Fruit fly (Drosophila melanogaster) whole organism, embryonic: ENCODE data around the gene Wwox.

Experiments used
- Atf6 ChIP-seq: fragments of 200-800 bp; sonication (Bioruptor generic); IDR thresholded peaks from 2 replicates; pipeline ENCODE4 v1.3.6; 2022; ENCODE audit warnings: missing biosample characterization, missing genetic modification characterization
- CG10147 ChIP-seq: fragments of 200-800 bp; sonication (Bioruptor generic); optimal IDR thresholded peaks from 2 replicates; lab custom pipeline; 2019; ENCODE audit warnings: missing biosample characterization, mild to moderate bottlenecking, missing genetic modification characterization, moderate library complexity
- CG11093 ChIP-seq: fragments of 200-800 bp; sonication (Bioruptor generic); IDR thresholded peaks from 3 replicates; pipeline ENCODE4 v1.3.6; 2022; ENCODE audit warnings: missing biosample characterization, missing genetic modification characterization
- CG11247 ChIP-seq: fragments of 200-800 bp; sonication (Bioruptor generic); IDR thresholded peaks from 2 replicates; pipeline ENCODE4 v1.3.6; 2022; ENCODE audit warnings: missing biosample characterization, missing genetic modification characterization
- CG11560 ChIP-seq: fragments of 200-800 bp; sonication (Bioruptor generic); IDR thresholded peaks from 3 replicates; pipeline ENCODE4 v1.3.6; 2022; ENCODE audit warnings: missing biosample characterization, missing genetic modification characterization
- CG13287 ChIP-seq: fragments of 200-800 bp; sonication (Bioruptor generic); IDR thresholded peaks from 2 replicates; pipeline ENCODE4 v1.3.6; 2022; ENCODE audit warnings: missing biosample characterization, missing genetic modification characterization; ENCODE audit not compliant: partially characterized antibody
- CG14014 ChIP-seq: fragments of 200-800 bp; sonication (Bioruptor generic); IDR thresholded peaks from 2 replicates; pipeline ENCODE4 v1.3.6; 2022; ENCODE audit warnings: missing biosample characterization, missing genetic modification characterization
- CG1792 ChIP-seq: fragments of 200-800 bp; sonication (Bioruptor generic); optimal IDR thresholded peaks from 2 replicates; lab custom pipeline; 2016; ENCODE audit warnings: missing biosample characterization, missing genetic modification characterization
- CG18599 ChIP-seq: fragments of 200-800 bp; sonication (Bioruptor generic); optimal IDR thresholded peaks from 3 replicates; lab custom pipeline; 2017; ENCODE audit warnings: missing biosample characterization, missing genetic modification characterization, mild to moderate bottlenecking, moderate library complexity, missing genetic modification reagents
- CG2120 ChIP-seq: fragments of 200-800 bp; sonication (Bioruptor generic); optimal IDR thresholded peaks from 3 replicates; lab custom pipeline; 2016; ENCODE audit warnings: missing biosample characterization, missing genetic modification characterization
- CG2678 ChIP-seq: fragments of 200-800 bp; sonication (Bioruptor generic); optimal IDR thresholded peaks from 3 replicates; lab custom pipeline; 2019; ENCODE audit warnings: missing biosample characterization, mild to moderate bottlenecking, missing genetic modification characterization, moderate library complexity
- CG30403 ChIP-seq: fragments of 200-800 bp; sonication (Bioruptor generic); optimal IDR thresholded peaks from 3 replicates; lab custom pipeline; 2016; ENCODE audit warnings: missing biosample characterization, missing genetic modification characterization
- CG32532 ChIP-seq: fragments of 200-800 bp; sonication (Bioruptor generic); IDR thresholded peaks from 2 replicates; pipeline ENCODE4 v1.3.6; 2022; ENCODE audit warnings: missing biosample characterization, missing genetic modification characterization
- CG3281 ChIP-seq: fragments of 200-800 bp; sonication (Bioruptor generic); optimal IDR thresholded peaks from 3 replicates; lab custom pipeline; 2017; ENCODE audit warnings: missing biosample characterization, mild to moderate bottlenecking, missing genetic modification characterization
- CG33213 ChIP-seq: fragments of 200-800 bp; sonication (Bioruptor generic); optimal IDR thresholded peaks from 3 replicates; lab custom pipeline; 2016; ENCODE audit warnings: missing biosample characterization, missing genetic modification characterization
- CG4730 ChIP-seq: fragments of 200-800 bp; sonication (Bioruptor generic); IDR thresholded peaks from 2 replicates; pipeline ENCODE4 v1.3.6; 2022; ENCODE audit warnings: missing biosample characterization, missing genetic modification characterization
- CG6765 ChIP-seq: fragments of 200-800 bp; sonication (Bioruptor generic); optimal IDR thresholded peaks from 3 replicates; lab custom pipeline; 2017; ENCODE audit warnings: missing biosample characterization, mild to moderate bottlenecking, missing genetic modification characterization
- CG6791 ChIP-seq: fragments of 200-800 bp; sonication (Bioruptor generic); IDR thresholded peaks from 3 replicates; pipeline ENCODE4 v1.3.6; 2022; ENCODE audit warnings: missing biosample characterization, missing genetic modification characterization; ENCODE audit not compliant: partially characterized antibody
- CG7839 ChIP-seq: fragments of 200-800 bp; sonication (Bioruptor generic); optimal IDR thresholded peaks from 3 replicates; lab custom pipeline; 2018; ENCODE audit warnings: missing biosample characterization, mild to moderate bottlenecking, missing genetic modification characterization, moderate library complexity
- CG8359 ChIP-seq: fragments of 200-800 bp; sonication (Bioruptor generic); optimal IDR thresholded peaks from 2 replicates; lab custom pipeline; 2017; ENCODE audit warnings: missing biosample characterization, mild to moderate bottlenecking, missing genetic modification characterization, borderline replicate concordance
- CTCF ChIP-seq: fragments of 200-800 bp; sonication (Bioruptor generic); optimal IDR thresholded peaks from 2 replicates; lab custom pipeline; 2017; ENCODE audit warnings: missing biosample characterization, mild to moderate bottlenecking, missing genetic modification characterization, moderate library complexity
- Drgx ChIP-seq: fragments of 200-800 bp; sonication (Bioruptor generic); IDR thresholded peaks from 2 replicates; pipeline ENCODE4 v1.3.6; 2022; ENCODE audit warnings: missing biosample characterization, missing genetic modification characterization
- HHEX ChIP-seq: fragments of 200-800 bp; sonication (Bioruptor generic); optimal IDR thresholded peaks from 3 replicates; lab custom pipeline; 2017; ENCODE audit warnings: missing biosample characterization, mild to moderate bottlenecking, missing genetic modification characterization, missing genetic modification reagents
- Hr39 ChIP-seq: fragments of >200 bp; optimal IDR thresholded peaks from 2 replicates; lab custom pipeline; 2017
- Hsf ChIP-seq: fragments of 200-800 bp; sonication (Bioruptor generic); optimal IDR thresholded peaks from 3 replicates; lab custom pipeline; 2016; ENCODE audit warnings: missing biosample characterization, missing genetic modification characterization
- MBD-R2 ChIP-seq: fragments of 200-800 bp; sonication (Bioruptor generic); IDR thresholded peaks from 2 replicates; pipeline ENCODE4 v1.3.6; 2022; ENCODE audit warnings: missing biosample characterization, missing genetic modification characterization
- Med ChIP-seq: fragments of 200-800 bp; sonication (Bioruptor generic); peaks from one replicate; lab custom pipeline; 2016; ENCODE audit warnings: missing biosample characterization, missing genetic modification characterization, mild to moderate bottlenecking, inconsistent platforms, moderate library complexity
- NC2α ChIP-seq: fragments of 200-800 bp; sonication (Bioruptor generic); optimal IDR thresholded peaks from 2 replicates; lab custom pipeline; 2016; ENCODE audit warnings: missing biosample characterization, missing genetic modification characterization
- NFAT ChIP-seq: fragments of 200-800 bp; sonication (Bioruptor generic); IDR thresholded peaks from 2 replicates; pipeline ENCODE4 v1.3.6; 2022; ENCODE audit warnings: missing biosample characterization, missing genetic modification characterization
- Neu2 ChIP-seq: fragments of 200-800 bp; sonication (Bioruptor generic); optimal IDR thresholded peaks from 3 replicates; lab custom pipeline; 2016; ENCODE audit warnings: missing biosample characterization, missing genetic modification characterization, borderline replicate concordance
- Pdp1 ChIP-seq, 2 experiments: fragments of 200-800 bp; sonication (Bioruptor generic); optimal IDR thresholded peaks; 3 replicates each; lab custom pipeline; 2016; ENCODE audit warnings: missing biosample characterization in 2 of 2, missing genetic modification characterization in 2 of 2, mild to moderate bottlenecking in 1 of 2, moderate library complexity in 1 of 2
- Poxn ChIP-seq: fragments of 200-800 bp; sonication (Bioruptor generic); IDR thresholded peaks from 2 replicates; pipeline ENCODE4 v1.3.6; 2022; ENCODE audit warnings: missing biosample characterization, missing genetic modification characterization
- al ChIP-seq: fragments of 200-800 bp; sonication (Bioruptor generic); IDR thresholded peaks from 2 replicates; pipeline ENCODE4 v1.3.6; 2022; ENCODE audit warnings: missing biosample characterization, missing genetic modification characterization
- ase ChIP-seq: fragments of 200-800 bp; sonication (Bioruptor generic); IDR thresholded peaks from 3 replicates; pipeline ENCODE4 v1.3.6; 2022; ENCODE audit warnings: missing biosample characterization, missing genetic modification characterization
- bab2 ChIP-seq: fragments of 200-800 bp; sonication (Bioruptor generic); optimal IDR thresholded peaks from 2 replicates; lab custom pipeline; 2016; ENCODE audit warnings: missing biosample characterization, missing genetic modification characterization
- fd3F ChIP-seq: fragments of 200-800 bp; sonication (Bioruptor generic); optimal IDR thresholded peaks from 2 replicates; lab custom pipeline; 2018; ENCODE audit warnings: missing biosample characterization, mild to moderate bottlenecking, missing genetic modification characterization, moderate library complexity
- gem ChIP-seq: fragments of 200-800 bp; sonication (Bioruptor generic); optimal IDR thresholded peaks from 2 replicates; lab custom pipeline; 2019; ENCODE audit warnings: missing biosample characterization, mild to moderate bottlenecking, missing genetic modification characterization, moderate library complexity
- her ChIP-seq: fragments of 200-800 bp; sonication (Bioruptor generic); optimal IDR thresholded peaks from 2 replicates; lab custom pipeline; 2016; ENCODE audit warnings: missing biosample characterization, missing genetic modification characterization
- ind ChIP-seq: fragments of 200-800 bp; sonication (Bioruptor generic); optimal IDR thresholded peaks from 3 replicates; lab custom pipeline; 2016; ENCODE audit warnings: missing biosample characterization, missing genetic modification characterization
- lab ChIP-seq: fragments of 200-800 bp; sonication (Bioruptor generic); optimal IDR thresholded peaks from 3 replicates; lab custom pipeline; 2017; ENCODE audit warnings: missing biosample characterization, missing genetic modification characterization, mild to moderate bottlenecking, moderate library complexity, missing genetic modification reagents
- lbe ChIP-seq: fragments of 200-800 bp; sonication (Bioruptor generic); optimal IDR thresholded peaks from 2 replicates; lab custom pipeline; 2016; ENCODE audit warnings: missing biosample characterization, mild to moderate bottlenecking, missing genetic modification characterization
- nom ChIP-seq: fragments of 200-800 bp; sonication (Bioruptor generic); optimal IDR thresholded peaks from 2 replicates; lab custom pipeline; 2017; ENCODE audit warnings: missing biosample characterization, missing genetic modification characterization, mild to moderate bottlenecking, moderate library complexity, missing genetic modification reagents
- pan ChIP-seq, 4 experiments: fragments of >200 bp in 3 of 4; fragments of 200-800 bp in 1 of 4; sonication (Bioruptor generic) in 1 of 4; optimal IDR thresholded peaks in 3 of 4; IDR thresholded peaks in 1 of 4; 2 replicates each; pipeline versions ENCODE4 v1.3.6 to Lab custom; 2017 to 2022; ENCODE audit warnings: missing biosample characterization in 2 of 4, missing genetic modification characterization in 2 of 4, mixed read lengths in 1 of 4
- prd ChIP-seq, 3 experiments: fragments of >200 bp in 2 of 3; fragments of 200-800 bp in 1 of 3; sonication (Bioruptor generic) in 1 of 3; optimal IDR thresholded peaks in 2 of 3; IDR thresholded peaks in 1 of 3; 2 replicates in 2 of 3; 3 replicates in 1 of 3; pipeline versions ENCODE4 v1.3.6 to Lab custom; 2017 to 2022; ENCODE audit warnings: missing biosample characterization in 1 of 3, missing genetic modification characterization in 1 of 3
- slbo ChIP-seq: fragments of 200-800 bp; sonication (Bioruptor generic); IDR thresholded peaks from 2 replicates; pipeline ENCODE4 v1.3.6; 2022; ENCODE audit warnings: missing biosample characterization, missing genetic modification characterization
- usp ChIP-seq: fragments of >200 bp; optimal IDR thresholded peaks from 2 replicates; lab custom pipeline; 2017; ENCODE audit warnings: missing biosample characterization, missing genetic modification characterization
- yki ChIP-seq: fragments of >200 bp; optimal IDR thresholded peaks from 3 replicates; lab custom pipeline; 2018
- zen ChIP-seq: fragments of 200-800 bp; sonication (Bioruptor generic); optimal IDR thresholded peaks from 3 replicates; lab custom pipeline; 2018; ENCODE audit warnings: missing biosample characterization, mild to moderate bottlenecking, missing genetic modification characterization, moderate library complexity

The Wwox gene

dm6 chr2L:8006038-8006437, 2.0 kb upstream of the Wwox start:
- TF ChIP-seq CG13287 = no peak
- TF ChIP-seq CG14014 = no peak
- TF ChIP-seq CG7839 (tag; lab: Kevin White, UChicago) = peak; percentile 11
- no peak for TF ChIP-seq pan (optimal IDR thresholded peaks at IDR 0.05; lab: Kevin White, UChicago)
- TF ChIP-seq pan (GFP tag; optimal IDR thresholded peaks at IDR 0.05 in 1 of 2, IDR thresholded peaks at IDR 0.05 in 1 of 2) = peak in 1 of 2 experiments; percentile 12
- TF ChIP-seq ind (GFP tag; lab: Kevin White, UChicago) = no peak
- TF ChIP-seq yki (lab: Kevin White, UChicago) = no peak
- peak; percentile 20 for TF ChIP-seq CG3281 (GFP tag; lab: Kevin White, UChicago)
- 0 out of 2 replicates have a peak, but pooled peaks have one; percentile 8 for TF ChIP-seq Atf6 (GFP tag; lab: Robert Waterston, UW)
- peak; percentile 27; the same call in 1 of the 2 replicates for TF ChIP-seq slbo (GFP tag; lab: Robert Waterston, UW)
- no peak for TF ChIP-seq Poxn (GFP tag; lab: Robert Waterston, UW)
- peak; percentile 16 for TF ChIP-seq gem (tag; lab: Kevin White, UChicago)
- peak; percentile 21 for TF ChIP-seq CG18599 (GFP tag; lab: Kevin White, UChicago)
- TF ChIP-seq ase = no peak
- TF ChIP-seq Pdp1 (GFP tag; optimal IDR thresholded peaks at IDR 0.05; lab: Kevin White, UChicago) = no peak
- TF ChIP-seq Hsf = no peak
- no peak for TF ChIP-seq MBD-R2 (GFP tag; lab: Robert Waterston, UW)
- TF ChIP-seq HHEX (GFP tag; lab: Kevin White, UChicago) = no peak
- no peak for TF ChIP-seq CG33213 (GFP tag; lab: Kevin White, UChicago)
- no peak for TF ChIP-seq fd3F (GFP tag; lab: Kevin White, UChicago)
- no peak for TF ChIP-seq Hr39 (lab: Kevin White, UChicago)
- TF ChIP-seq CTCF (GFP tag; lab: Kevin White, UChicago) = no peak
- TF ChIP-seq her (GFP tag; lab: Kevin White, UChicago) = no peak
- TF ChIP-seq CG11560 = no peak
- TF ChIP-seq CG2120 (GFP tag; lab: Kevin White, UChicago) = peak; percentile 14
- no peak for TF ChIP-seq zen (tag; lab: Kevin White, UChicago)
- peak; percentile 32; the same call in 1 of the 2 replicates for TF ChIP-seq CG32532 (GFP tag; lab: Robert Waterston, UW)
- no peak for TF ChIP-seq Neu2 (GFP tag; lab: Kevin White, UChicago)
- TF ChIP-seq CG8359 (GFP tag; lab: Kevin White, UChicago) = no peak
- no peak for TF ChIP-seq CG30403 (GFP tag; lab: Kevin White, UChicago)
- TF ChIP-seq NC2α (GFP tag; lab: Kevin White, UChicago) = no peak
- TF ChIP-seq CG11093 (GFP tag; lab: Robert Waterston, UW) = no peak
- TF ChIP-seq CG6791 (GFP tag; lab: Robert Waterston, UW) = 0 out of 3 replicates have a peak, but pooled peaks have one; percentile 36
- TF ChIP-seq nom = peak; percentile 67
- peak; percentile 46 for TF ChIP-seq Med
- TF ChIP-seq NFAT (GFP tag; lab: Robert Waterston, UW) = peak; percentile 15; the same call in 1 of the 2 replicates
- no peak for TF ChIP-seq CG1792 (GFP tag; lab: Kevin White, UChicago)
- TF ChIP-seq CG6765 (GFP tag; lab: Kevin White, UChicago) = no peak
- TF ChIP-seq lbe (GFP tag; lab: Kevin White, UChicago) = peak; percentile 39
- TF ChIP-seq usp (GFP tag; lab: Kevin White, UChicago) = no peak
- no peak for TF ChIP-seq bab2 (GFP tag; lab: Kevin White, UChicago)
- TF ChIP-seq prd (optimal IDR thresholded peaks at IDR 0.05; lab: Kevin White, UChicago) = no peak
- TF ChIP-seq prd (GFP tag; IDR thresholded peaks at IDR 0.05; lab: Robert Waterston, UW) = peak; percentile 26; the same call in 1 of the 3 replicates
- TF ChIP-seq CG4730 = no peak
- no peak for TF ChIP-seq CG10147 (GFP tag; lab: Kevin White, UChicago)
- TF ChIP-seq CG11247 = no peak
- TF ChIP-seq CG2678 (tag; lab: Kevin White, UChicago) = peak; percentile 20
- peak; percentile 17 for TF ChIP-seq lab (GFP tag; lab: Kevin White, UChicago)
- peak; percentile 48 for TF ChIP-seq Drgx (GFP tag; lab: Robert Waterston, UW)
- peak; percentile 11; the same call in 1 of the 2 replicates for TF ChIP-seq al (GFP tag; lab: Robert Waterston, UW)
